Fruit fly (Drosophila melanogaster) whole organism, prepupa: ENCODE data around the gene CG18473.
A peak's percentile ranks its signal among the peaks of the same experiment; 100 is the strongest.

Source experiments
- Blimp-1 ChIP-seq: fragments of 200-800 bp; sonication (Bioruptor generic); optimal IDR thresholded peaks from 3 replicates; lab custom pipeline; 2017; ENCODE audit warnings: missing biosample characterization, missing genetic modification characterization, mild to moderate bottlenecking, moderate library complexity, missing genetic modification reagents
- CG10631 ChIP-seq: fragments of 200-800 bp; sonication (Bioruptor generic); optimal IDR thresholded peaks from 2 replicates; lab custom pipeline; 2016; ENCODE audit warnings: missing biosample characterization, missing genetic modification characterization
- CG10669 ChIP-seq: fragments of 200-800 bp; sonication (Bioruptor generic); optimal IDR thresholded peaks from 3 replicates; lab custom pipeline; 2018; ENCODE audit warnings: missing biosample characterization, mild to moderate bottlenecking, missing genetic modification characterization, moderate library complexity
- CG11294 ChIP-seq: fragments of 200-800 bp; sonication (Bioruptor generic); IDR thresholded peaks from 2 replicates; pipeline ENCODE4 v1.3.6; 2022; ENCODE audit warnings: missing biosample characterization, missing genetic modification characterization
- CG11762 ChIP-seq: fragments of 200-800 bp; sonication (Bioruptor generic); optimal IDR thresholded peaks from 3 replicates; lab custom pipeline; 2016; ENCODE audit warnings: missing biosample characterization, missing genetic modification characterization; ENCODE audit not compliant: insufficient read depth
- CG11902 ChIP-seq: fragments of 200-800 bp; sonication (Bioruptor generic); optimal IDR thresholded peaks from 3 replicates; lab custom pipeline; 2016; ENCODE audit warnings: missing biosample characterization, missing genetic modification characterization
- CG16779 ChIP-seq: fragments of 200-800 bp; sonication (Bioruptor generic); optimal IDR thresholded peaks from 3 replicates; lab custom pipeline; 2017; ENCODE audit warnings: missing biosample characterization, mild to moderate bottlenecking, missing genetic modification characterization
- CG3032 ChIP-seq: fragments of 200-800 bp; optimal IDR thresholded peaks from 2 replicates; lab custom pipeline; 2019; ENCODE audit warnings: missing biosample characterization, mild to moderate bottlenecking, missing genetic modification characterization, moderate library complexity
- CG31627 ChIP-seq: fragments of 200-800 bp; sonication (Bioruptor generic); optimal IDR thresholded peaks from 3 replicates; lab custom pipeline; 2016; ENCODE audit warnings: missing biosample characterization, missing genetic modification characterization
- CG32006 ChIP-seq: fragments of 200-800 bp; sonication (Bioruptor generic); optimal IDR thresholded peaks from 3 replicates; lab custom pipeline; 2017; ENCODE audit warnings: missing biosample characterization, mild to moderate bottlenecking, missing genetic modification characterization
- CG34406 ChIP-seq: fragments of 200-800 bp; sonication (Bioruptor generic); optimal IDR thresholded peaks from 3 replicates; lab custom pipeline; 2016; ENCODE audit warnings: missing biosample characterization, missing genetic modification characterization
- CG3919 ChIP-seq: fragments of 200-800 bp; sonication (Bioruptor generic); optimal IDR thresholded peaks from 3 replicates; lab custom pipeline; 2016; ENCODE audit warnings: missing biosample characterization, missing genetic modification characterization
- CG4318 ChIP-seq: fragments of 200-800 bp; sonication (Bioruptor generic); optimal IDR thresholded peaks from 3 replicates; lab custom pipeline; 2017; ENCODE audit warnings: missing biosample characterization, mild to moderate bottlenecking, missing genetic modification characterization
- CG6163 ChIP-seq: fragments of 200-800 bp; sonication (Bioruptor generic); IDR thresholded peaks from 3 replicates; pipeline ENCODE4 v1.3.6; 2022; ENCODE audit warnings: missing biosample characterization, missing genetic modification characterization
- CG6276 ChIP-seq: fragments of 200-800 bp; sonication (Bioruptor generic); optimal IDR thresholded peaks from 2 replicates; lab custom pipeline; 2017; ENCODE audit warnings: missing biosample characterization, mild to moderate bottlenecking, missing genetic modification characterization
- CG6792 ChIP-seq: fragments of 200-800 bp; sonication (Bioruptor generic); optimal IDR thresholded peaks from 3 replicates; lab custom pipeline; 2016; ENCODE audit warnings: missing biosample characterization, missing genetic modification characterization
- CG6854 ChIP-seq: fragments of 200-800 bp; sonication (Bioruptor generic); optimal IDR thresholded peaks from 2 replicates; lab custom pipeline; 2017; ENCODE audit warnings: missing biosample characterization, mild to moderate bottlenecking, missing genetic modification characterization
- CG7368 ChIP-seq: fragments of 200-800 bp; sonication (Bioruptor generic); optimal IDR thresholded peaks from 3 replicates; lab custom pipeline; 2016; ENCODE audit warnings: missing biosample characterization, missing genetic modification characterization
- CG8119 ChIP-seq: fragments of 200-800 bp; sonication (Bioruptor generic); IDR thresholded peaks from 3 replicates; pipeline ENCODE4 v1.3.6; 2022; ENCODE audit warnings: missing biosample characterization, missing genetic modification characterization
- CG8319 ChIP-seq: fragments of 200-800 bp; sonication (Bioruptor generic); optimal IDR thresholded peaks from 3 replicates; lab custom pipeline; 2016; ENCODE audit warnings: missing biosample characterization, missing genetic modification characterization
- CG8632 ChIP-seq: fragments of 200-800 bp; sonication (Bioruptor generic); optimal IDR thresholded peaks from 3 replicates; lab custom pipeline; 2016; ENCODE audit warnings: missing biosample characterization, missing genetic modification characterization
- Eip75B ChIP-seq: fragments of 200-800 bp; sonication (Bioruptor generic); optimal IDR thresholded peaks from 3 replicates; lab custom pipeline; 2016; ENCODE audit warnings: missing biosample characterization, missing genetic modification characterization
- Eip78C ChIP-seq: fragments of 200-800 bp; sonication (Bioruptor generic); peaks from one replicate; lab custom pipeline; 2016; ENCODE audit warnings: missing biosample characterization, missing genetic modification characterization
- Eip93F ChIP-seq: fragments of 200-800 bp; sonication (Bioruptor generic); optimal IDR thresholded peaks from 2 replicates; lab custom pipeline; 2016; ENCODE audit warnings: missing biosample characterization, mild to moderate bottlenecking, missing genetic modification characterization
- Ets21C ChIP-seq: fragments of 200-800 bp; sonication (Bioruptor generic); optimal IDR thresholded peaks from 3 replicates; lab custom pipeline; 2016; ENCODE audit warnings: missing biosample characterization, missing genetic modification characterization
- Ets96B ChIP-seq: fragments of 200-800 bp; optimal IDR thresholded peaks from 2 replicates; lab custom pipeline; 2019; ENCODE audit warnings: missing biosample characterization, mild to moderate bottlenecking, missing genetic modification characterization, moderate library complexity
- Hr38 ChIP-seq: sonication (Bioruptor generic); optimal IDR thresholded peaks from 2 replicates; lab custom pipeline; 2016; ENCODE audit warnings: missing biosample characterization, missing genetic modification characterization
- Hr4 ChIP-seq: fragments of 200-800 bp; sonication (Bioruptor generic); optimal IDR thresholded peaks from 3 replicates; lab custom pipeline; 2016; ENCODE audit warnings: missing biosample characterization, missing genetic modification characterization
- Lpt ChIP-seq: fragments of 200-800 bp; sonication (Bioruptor generic); optimal IDR thresholded peaks from 3 replicates; lab custom pipeline; 2016; ENCODE audit warnings: missing biosample characterization, missing genetic modification characterization
- Met ChIP-seq: fragments of 200-800 bp; sonication (Bioruptor generic); optimal IDR thresholded peaks from 3 replicates; lab custom pipeline; 2016; ENCODE audit warnings: missing biosample characterization, missing genetic modification characterization
- OdsH ChIP-seq: fragments of 200-800 bp; sonication (Bioruptor generic); optimal IDR thresholded peaks from 3 replicates; lab custom pipeline; 2016; ENCODE audit warnings: missing biosample characterization, missing genetic modification characterization
- Smox ChIP-seq: fragments of 200-800 bp; sonication (Bioruptor generic); optimal IDR thresholded peaks from 3 replicates; lab custom pipeline; 2016; ENCODE audit warnings: missing biosample characterization, missing genetic modification characterization
- Sox14 ChIP-seq: fragments of 200-800 bp; sonication (Bioruptor generic); optimal IDR thresholded peaks from 3 replicates; lab custom pipeline; 2016; ENCODE audit warnings: missing biosample characterization, missing genetic modification characterization
- acj6 ChIP-seq: fragments of 200-800 bp; sonication (Bioruptor generic); optimal IDR thresholded peaks from 3 replicates; lab custom pipeline; 2016; ENCODE audit warnings: missing biosample characterization, missing genetic modification characterization
- cyc ChIP-seq: fragments of 200-800 bp; sonication (Bioruptor generic); optimal IDR thresholded peaks from 3 replicates; lab custom pipeline; 2016; ENCODE audit warnings: missing biosample characterization, missing genetic modification characterization
- dac ChIP-seq: fragments of 200-800 bp; sonication (Bioruptor generic); optimal IDR thresholded peaks from 2 replicates; lab custom pipeline; 2017; ENCODE audit warnings: missing biosample characterization, mild to moderate bottlenecking, missing genetic modification characterization
- dsx ChIP-seq: fragments of 200-800 bp; optimal IDR thresholded peaks from 3 replicates; lab custom pipeline; 2019; ENCODE audit warnings: missing biosample characterization, mild to moderate bottlenecking, missing genetic modification characterization, moderate library complexity; ENCODE audit not compliant: poor library complexity, severe bottlenecking
- eg ChIP-seq: fragments of 200-800 bp; sonication (Bioruptor generic); IDR thresholded peaks from 3 replicates; pipeline ENCODE4 v1.3.6; 2022; ENCODE audit warnings: missing biosample characterization, missing genetic modification characterization
- esn ChIP-seq: fragments of 200-800 bp; sonication (Bioruptor generic); optimal IDR thresholded peaks from 2 replicates; lab custom pipeline; 2016; ENCODE audit warnings: missing biosample characterization, mild to moderate bottlenecking, missing genetic modification characterization, moderate library complexity
- fd85E ChIP-seq: fragments of 200-800 bp; sonication (Bioruptor generic); optimal IDR thresholded peaks from 3 replicates; lab custom pipeline; 2016; ENCODE audit warnings: missing biosample characterization, missing genetic modification characterization
- fkh ChIP-seq: fragments of 200-800 bp; sonication (Bioruptor generic); optimal IDR thresholded peaks from 3 replicates; lab custom pipeline; 2017; ENCODE audit warnings: missing biosample characterization, mild to moderate bottlenecking, missing genetic modification characterization, moderate library complexity
- lz ChIP-seq: fragments of 200-800 bp; sonication (Bioruptor generic); optimal IDR thresholded peaks from 3 replicates; lab custom pipeline; 2016; ENCODE audit warnings: missing biosample characterization, missing genetic modification characterization
- net ChIP-seq: fragments of 200-800 bp; sonication (Bioruptor generic); optimal IDR thresholded peaks from 3 replicates; lab custom pipeline; 2016; ENCODE audit warnings: missing biosample characterization, missing genetic modification characterization
- pdm3 ChIP-seq: fragments of 200-800 bp; sonication (Bioruptor generic); optimal IDR thresholded peaks from 3 replicates; lab custom pipeline; 2016; ENCODE audit warnings: missing biosample characterization, missing genetic modification characterization
- salr ChIP-seq, 2 experiments: fragments of 200-800 bp; sonication (Bioruptor generic); optimal IDR thresholded peaks; 3 replicates each; lab custom pipeline; 2016 to 2018; ENCODE audit warnings: missing biosample characterization in 2 of 2, missing genetic modification characterization in 2 of 2, mild to moderate bottlenecking in 1 of 2
- spab ChIP-seq: fragments of 200-800 bp; sonication (Bioruptor generic); optimal IDR thresholded peaks from 2 replicates; lab custom pipeline; 2017; ENCODE audit warnings: missing biosample characterization, mild to moderate bottlenecking, missing genetic modification characterization, missing genetic modification reagents
- svp ChIP-seq: fragments of 200-800 bp; sonication (Bioruptor generic); peaks from one replicate; lab custom pipeline; 2016; ENCODE audit warnings: missing biosample characterization, missing genetic modification characterization
- topi ChIP-seq: fragments of 200-800 bp; sonication (Bioruptor generic); optimal IDR thresholded peaks from 3 replicates; lab custom pipeline; 2016; ENCODE audit warnings: missing biosample characterization, missing genetic modification characterization
- vri ChIP-seq: fragments of 200-800 bp; sonication (Bioruptor generic); optimal IDR thresholded peaks from 3 replicates; lab custom pipeline; 2016; ENCODE audit warnings: missing biosample characterization, mild to moderate bottlenecking, missing genetic modification characterization

CG18473 gene

dm6 chr3R:9345904-9346303, 17.2 kb upstream of the CG18473 start:
- peak; percentile 32; the same call in 1 of the 3 replicates for TF ChIP-seq CG8119
- TF ChIP-seq dac (GFP tag; lab: Kevin White, UChicago), result peak; percentile 2
- no peak for TF ChIP-seq Eip93F
- TF ChIP-seq CG6276 (GFP tag; lab: Kevin White, UChicago), result no peak
- TF ChIP-seq Sox14, result peak; percentile 15
- peak; percentile 96 for TF ChIP-seq Blimp-1
- no peak for TF ChIP-seq salr (GFP tag; optimal IDR thresholded peaks at IDR 0.05; lab: Kevin White, UChicago)
- peak; percentile 58; the same call in 2 of the 3 replicates for TF ChIP-seq CG6163 (GFP tag; lab: Robert Waterston, UW)
- TF ChIP-seq eg (GFP tag; lab: Robert Waterston, UW), result 0 out of 3 replicates have a peak, but pooled peaks have one; percentile 26
- TF ChIP-seq, all 60 proteins: peak for 6

- TF ChIP-seq Hr4 (GFP tag; lab: Kevin White, UChicago), result peak; percentile 55
- no peak for TF ChIP-seq Ets21C
- TF ChIP-seq topi (GFP tag; lab: Kevin White, UChicago), result peak; percentile 51
- TF ChIP-seq CG6792 (GFP tag; lab: Kevin White, UChicago), result peak; percentile 57
- TF ChIP-seq CG31627 (GFP tag; lab: Kevin White, UChicago), result peak; percentile 44
- peak; percentile 37 for TF ChIP-seq CG10631
- peak; percentile 17 for TF ChIP-seq CG4318 (GFP tag; lab: Kevin White, UChicago)
- TF ChIP-seq lz (GFP tag; lab: Kevin White, UChicago), result peak; percentile 46
- TF ChIP-seq CG10669 (GFP tag; lab: Kevin White, UChicago), result peak; percentile 59
- peak; percentile 59 for TF ChIP-seq Smox (GFP tag; lab: Kevin White, UChicago)
- no peak for TF ChIP-seq CG16779 (tag; lab: Kevin White, UChicago)
- TF ChIP-seq CG8119, result peak; percentile 35; the same call in 1 of the 3 replicates
- TF ChIP-seq CG7368 (GFP tag; lab: Kevin White, UChicago), result no peak
- TF ChIP-seq cyc (GFP tag; lab: Kevin White, UChicago), result no peak
- TF ChIP-seq Met, result peak; percentile 58
- peak; percentile 57 for TF ChIP-seq CG32006 (GFP tag; lab: Kevin White, UChicago)
- peak; percentile 13 for TF ChIP-seq net
- peak; percentile 39 for TF ChIP-seq dsx (GFP tag; lab: Kevin White, UChicago)
- TF ChIP-seq CG3919 (GFP tag; lab: Kevin White, UChicago), result peak; percentile 32
- TF ChIP-seq esn (GFP tag; lab: Kevin White, UChicago), result peak; percentile 61
- no peak for TF ChIP-seq CG6276 (GFP tag; lab: Kevin White, UChicago)
- TF ChIP-seq pdm3 (GFP tag; lab: Kevin White, UChicago), result peak; percentile 67
- TF ChIP-seq fkh (GFP tag; lab: Kevin White, UChicago), result no peak
- no peak for TF ChIP-seq CG8319 (GFP tag; lab: Kevin White, UChicago)
- peak; percentile 54 for TF ChIP-seq acj6 (GFP tag; lab: Kevin White, UChicago)
- TF ChIP-seq Ets96B (tag; lab: Kevin White, UChicago), result peak; percentile 49
- peak; percentile 16 for TF ChIP-seq Eip93F
- TF ChIP-seq Hr38, result no peak
- TF ChIP-seq svp (GFP tag; lab: Kevin White, UChicago), result peak; percentile 74
- TF ChIP-seq eg (GFP tag; lab: Robert Waterston, UW), result no peak
- TF ChIP-seq Lpt (GFP tag; lab: Kevin White, UChicago), result no peak
- TF ChIP-seq Eip78C (GFP tag; lab: Kevin White, UChicago), result peak; percentile 74
- peak; percentile 50 for TF ChIP-seq OdsH (GFP tag; lab: Kevin White, UChicago)
- peak; percentile 6 for TF ChIP-seq CG11902 (GFP tag; lab: Kevin White, UChicago)
- TF ChIP-seq Eip75B (GFP tag; lab: Kevin White, UChicago), result peak; percentile 17
- no peak for TF ChIP-seq CG11762
- TF ChIP-seq vri, result peak; percentile 21
- no peak for TF ChIP-seq fd85E
- peak in 1 of 2 experiments; percentile 5 for TF ChIP-seq salr (GFP tag; optimal IDR thresholded peaks at IDR 0.05; lab: Kevin White, UChicago)
- TF ChIP-seq spab (GFP tag; lab: Kevin White, UChicago), result peak; percentile 46
- no peak for TF ChIP-seq CG11294 (GFP tag; lab: Robert Waterston, UW)
- no peak for TF ChIP-seq Blimp-1
- TF ChIP-seq CG3032 (tag; lab: Kevin White, UChicago), result peak; percentile 52
- TF ChIP-seq CG8632 (GFP tag; lab: Kevin White, UChicago), result peak; percentile 52
- peak; percentile 44; the same call in 2 of the 3 replicates for TF ChIP-seq CG6163 (GFP tag; lab: Robert Waterston, UW)
- TF ChIP-seq CG34406, result peak; percentile 61
- TF ChIP-seq CG6854 (GFP tag; lab: Kevin White, UChicago), result no peak
Observed at dm6 chr3R:9346539-9346938, 16.6 kb upstream of the CG18473 start.
